Worm (Caenorhabditis elegans): ENCODE measurements around the gene drr-2.
A peak's percentile ranks its signal among the peaks of the same experiment; 100 is the strongest.

drr-2 gene

ce11 chrIII:13648540-13648939 lies 5.2 kb upstream of the drr-2 start:
- TF ChIP-seq blmp-1 (tag; optimal IDR thresholded peaks at IDR 0.05) (no peak), snpc-4 (tag; optimal IDR thresholded peaks at IDR 0.05) (no peak), nhr-2 (tag; optimal IDR thresholded peaks at IDR 0.05) (no peak), ham-2 (GFP tag; optimal IDR thresholded peaks at IDR 0.05) (no peak), ztf-11 (tag; optimal IDR thresholded peaks at IDR 0.05) (no peak), flh-1 (GFP tag; optimal IDR thresholded peaks at IDR 0.05) (no peak)

- no peak for TF ChIP-seq lsy-2 (tag; optimal IDR thresholded peaks at IDR 0.05)
- TF ChIP-seq drap-1 (GFP tag; optimal IDR thresholded peaks at IDR 0.05), result peak; percentile 3
These were observed 2.6 kb upstream of the drr-2 start for ce11 chrIII:13645885-13646488.

DNA sequence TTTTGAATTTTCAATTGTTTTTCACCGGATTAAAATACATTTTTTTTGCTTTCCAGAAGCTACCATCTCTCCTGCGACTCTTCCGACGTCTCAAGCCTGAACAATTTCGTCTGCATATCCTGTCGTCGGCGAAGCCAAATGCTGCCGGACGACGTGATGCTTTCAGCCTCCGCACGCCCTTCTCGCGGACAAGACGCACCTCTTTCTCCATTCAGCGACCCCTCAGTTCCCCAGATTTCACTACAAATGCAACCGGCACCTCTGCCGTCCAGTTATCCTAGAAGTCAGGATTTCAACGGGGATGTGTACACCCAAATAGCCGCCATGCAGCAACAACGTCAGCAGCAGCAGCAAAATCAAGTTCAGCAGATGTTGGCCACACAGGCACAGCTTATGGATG lies 909 bp upstream of the drr-2 start:
- TF ChIP-seq ceh-43 (GFP tag; optimal IDR thresholded peaks at IDR 0.05) (no peak), nhr-76 (tag; optimal IDR thresholded peaks at IDR 0.05) (no peak), blmp-1 (tag; optimal IDR thresholded peaks at IDR 0.05) (no peak), unc-39 (tag; optimal IDR thresholded peaks at IDR 0.05) (no peak), mls-2 (tag; optimal IDR thresholded peaks at IDR 0.05) (no peak), mep-1 (tag; optimal IDR thresholded peaks at IDR 0.05) (no peak), ceh-83 (GFP tag; optimal IDR thresholded peaks at IDR 0.05) (no peak), nhr-237 (tag; optimal IDR thresholded peaks at IDR 0.05) (no peak)

ce11 chrIII:13642776-13643175 lies 594 bp downstream of the drr-2 start:
- TF ChIP-seq hlh-1 (tag; optimal IDR thresholded peaks at IDR 0.05) (no peak), unc-39 (tag; optimal IDR thresholded peaks at IDR 0.05) (no peak)

- TF ChIP-seq mep-1 (tag; optimal IDR thresholded peaks at IDR 0.05), result no peak
- TF ChIP-seq elt-1 (tag; optimal IDR thresholded peaks at IDR 0.05; ENCODE audit: borderline replicate concordance, insufficient read depth), result no peak
- TF ChIP-seq ceh-43 (GFP tag; optimal IDR thresholded peaks at IDR 0.05), result no peak
- no peak for TF ChIP-seq lsy-2 (tag; optimal IDR thresholded peaks at IDR 0.05)
- TF ChIP-seq lin-13 (tag; optimal IDR thresholded peaks at IDR 0.05), result no peak
- no peak for TF ChIP-seq elt-3 (tag; optimal IDR thresholded peaks at IDR 0.05)
These were observed 1.1 kb downstream of the drr-2 start, which contains the start of gene T12D8.10 for ce11 chrIII:13642227-13642626. Gene T12D8.10 (minus strand): TSS chrIII:13642327.

ce11 chrIII:13641588-13641987 lies 1.8 kb downstream of the drr-2 start, which contains the start of gene acbp-5:
Gene acbp-5 (minus strand): TSS chrIII:13641688.
- no peak for TF ChIP-seq tbx-8 (GFP tag; optimal IDR thresholded peaks at IDR 0.05)
- TF ChIP-seq elt-1 (tag; optimal IDR thresholded peaks at IDR 0.05; ENCODE audit: borderline replicate concordance, insufficient read depth), result no peak
- TF ChIP-seq drap-1 (GFP tag; optimal IDR thresholded peaks at IDR 0.05), result no peak
- TF ChIP-seq lin-32 (GFP tag; optimal IDR thresholded peaks at IDR 0.05), result no peak
- TF ChIP-seq ceh-43 (GFP tag; optimal IDR thresholded peaks at IDR 0.05), result no peak
- no peak for TF ChIP-seq unc-62 (GFP tag; optimal IDR thresholded peaks at IDR 0.05)
- no peak for TF ChIP-seq elt-3 (tag; optimal IDR thresholded peaks at IDR 0.05)
- TF ChIP-seq nhr-76 (tag; optimal IDR thresholded peaks at IDR 0.05), result no peak
- TF ChIP-seq sem-2 (GFP tag; optimal IDR thresholded peaks at IDR 0.05), result no peak
- no peak for TF ChIP-seq flh-1 (GFP tag; optimal IDR thresholded peaks at IDR 0.05)
- no peak for TF ChIP-seq ceh-83 (GFP tag; optimal IDR thresholded peaks at IDR 0.05)
- TF ChIP-seq zip-8 (tag; optimal IDR thresholded peaks at IDR 0.05), result no peak

ce11 chrIII:13640869-13641268 lies 2.5 kb downstream of the drr-2 start:
- TF ChIP-seq mep-1 (tag; optimal IDR thresholded peaks at IDR 0.05) (no peak), flh-1 (GFP tag; optimal IDR thresholded peaks at IDR 0.05) (no peak), elt-1 (tag; optimal IDR thresholded peaks at IDR 0.05; ENCODE audit: borderline replicate concordance, insufficient read depth) (no peak), drap-1 (GFP tag; optimal IDR thresholded peaks at IDR 0.05) (no peak), bed-3 (GFP tag; optimal IDR thresholded peaks at IDR 0.05) (no peak), sem-2 (GFP tag; optimal IDR thresholded peaks at IDR 0.05) (no peak), nhr-28 (tag; optimal IDR thresholded peaks at IDR 0.05) (no peak), pha-4 (tag; optimal IDR thresholded peaks at IDR 0.05) (no peak)
